Fruit fly (Drosophila melanogaster) whole organism, prepupa: Measurements from ENCODE around the gene kl-2.
"Not testable (repeated sequence)": the region's sequence is repeated elsewhere in the genome, so short reads cannot be mapped to it uniquely, and the experiment has no call there.

Experiments
- CG10631 ChIP-seq: fragments of 200-800 bp; sonication (Bioruptor generic); optimal IDR thresholded peaks from 2 replicates; lab custom pipeline; 2016; ENCODE audit warnings: missing biosample characterization, missing genetic modification characterization
- CG11294 ChIP-seq: fragments of 200-800 bp; sonication (Bioruptor generic); IDR thresholded peaks from 2 replicates; pipeline ENCODE4 v1.3.6; 2022; ENCODE audit warnings: missing biosample characterization, missing genetic modification characterization
- CG16779 ChIP-seq: fragments of 200-800 bp; sonication (Bioruptor generic); optimal IDR thresholded peaks from 3 replicates; lab custom pipeline; 2017; ENCODE audit warnings: missing biosample characterization, mild to moderate bottlenecking, missing genetic modification characterization
- CG6808 ChIP-seq: fragments of 200-800 bp; sonication (Bioruptor generic); optimal IDR thresholded peaks from 3 replicates; lab custom pipeline; 2017; ENCODE audit warnings: missing biosample characterization, missing genetic modification characterization, mild to moderate bottlenecking, moderate library complexity, missing genetic modification reagents
- CG8119 ChIP-seq: fragments of 200-800 bp; sonication (Bioruptor generic); IDR thresholded peaks from 3 replicates; pipeline ENCODE4 v1.3.6; 2022; ENCODE audit warnings: missing biosample characterization, missing genetic modification characterization
- CG8319 ChIP-seq: fragments of 200-800 bp; sonication (Bioruptor generic); optimal IDR thresholded peaks from 3 replicates; lab custom pipeline; 2016; ENCODE audit warnings: missing biosample characterization, missing genetic modification characterization
- Eip75B ChIP-seq: fragments of 200-800 bp; sonication (Bioruptor generic); optimal IDR thresholded peaks from 3 replicates; lab custom pipeline; 2016; ENCODE audit warnings: missing biosample characterization, missing genetic modification characterization
- Gug ChIP-seq: fragments of 200-800 bp; sonication (Bioruptor generic); IDR thresholded peaks from 2 replicates; pipeline ENCODE4 v1.3.6; 2022; ENCODE audit warnings: missing biosample characterization, missing genetic modification characterization
- Hr38 ChIP-seq: sonication (Bioruptor generic); optimal IDR thresholded peaks from 2 replicates; lab custom pipeline; 2016; ENCODE audit warnings: missing biosample characterization, missing genetic modification characterization
- Hr4 ChIP-seq: fragments of 200-800 bp; sonication (Bioruptor generic); optimal IDR thresholded peaks from 3 replicates; lab custom pipeline; 2016; ENCODE audit warnings: missing biosample characterization, missing genetic modification characterization
- Sox102F ChIP-seq: fragments of 200-800 bp; sonication (Bioruptor generic); optimal IDR thresholded peaks from 2 replicates; lab custom pipeline; 2016; ENCODE audit warnings: missing biosample characterization, mild to moderate bottlenecking, missing genetic modification characterization
- esn ChIP-seq: fragments of 200-800 bp; sonication (Bioruptor generic); optimal IDR thresholded peaks from 2 replicates; lab custom pipeline; 2016; ENCODE audit warnings: missing biosample characterization, mild to moderate bottlenecking, missing genetic modification characterization, moderate library complexity
- spab ChIP-seq: fragments of 200-800 bp; sonication (Bioruptor generic); optimal IDR thresholded peaks from 2 replicates; lab custom pipeline; 2017; ENCODE audit warnings: missing biosample characterization, mild to moderate bottlenecking, missing genetic modification characterization, missing genetic modification reagents
- topi ChIP-seq: fragments of 200-800 bp; sonication (Bioruptor generic); optimal IDR thresholded peaks from 3 replicates; lab custom pipeline; 2016; ENCODE audit warnings: missing biosample characterization, missing genetic modification characterization

Gene kl-2

DNA sequence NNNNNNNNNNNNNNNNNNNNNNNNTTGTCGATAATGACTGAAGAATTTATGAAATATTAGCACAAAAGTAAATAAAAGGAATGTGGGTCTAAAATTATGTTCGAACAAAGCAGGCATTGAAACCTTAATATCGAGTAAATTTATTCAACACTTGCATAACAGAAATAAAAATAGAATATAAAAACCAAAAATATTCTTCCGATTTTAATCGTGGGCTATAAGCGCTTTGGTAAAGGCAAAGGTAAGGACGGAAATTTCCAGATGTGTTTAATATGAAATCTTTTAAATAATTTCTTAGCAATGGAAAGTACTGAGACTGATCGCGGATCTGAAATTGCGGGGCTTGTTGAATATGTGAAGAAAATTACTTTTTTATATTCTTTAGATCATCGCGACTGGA lies at the start of gene kl-2:
kl-2 (plus strand) TSS at position 301 of the 400 bp plus-strand sequence.
- TF ChIP-seq Sox102F (GFP tag; lab: Kevin White, UChicago) (no peak), esn (GFP tag; lab: Kevin White, UChicago) (no peak), Gug (no peak), CG8119 (GFP tag; lab: Robert Waterston, UW) (no peak), topi (GFP tag; lab: Kevin White, UChicago) (no peak), CG6808 (no peak), CG11294 (GFP tag; lab: Robert Waterston, UW) (no peak), spab (no peak), CG8319 (GFP tag; lab: Kevin White, UChicago) (no peak), Hr4 (no peak), Eip75B (no peak)

DNA sequence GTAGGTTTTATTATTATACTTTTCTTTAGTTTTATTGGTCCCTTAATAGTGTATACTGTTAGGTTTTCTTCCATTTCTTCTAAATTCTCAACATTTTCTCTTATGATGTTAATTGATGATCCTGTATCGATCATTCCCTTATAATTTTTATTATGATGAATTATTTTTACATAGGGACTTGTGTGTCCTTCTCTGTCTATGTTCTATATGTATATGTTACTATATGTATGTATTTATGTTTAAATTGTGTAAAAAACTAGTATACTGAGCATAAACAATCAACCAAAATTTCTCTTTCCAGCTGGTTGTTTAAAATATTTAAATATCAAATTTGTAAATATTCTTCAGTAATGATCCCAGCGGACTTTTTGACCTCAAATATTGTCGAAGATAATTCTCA lies 129.2 kb downstream of the kl-2 start, which contains the start of gene ARY:
ARY (plus strand) TSS at position 301 of the 400 bp plus-strand sequence.
- TF ChIP-seq Hr38 (GFP tag; lab: Kevin White, UChicago); CG10631; CG16779 (tag; lab: Kevin White, UChicago): not testable (repeated sequence)
